ENCODE assay signal across 3 fruit fly cellular contexts in genomic region chr2L:7596862-7597261, dm6.
TF ChIP-seq lines count a peak whose summit lies in the region.

No protein-coding gene starts in this region.

TF ChIP-seq in whole organism, embryonic, 481 proteins besides CTCF, POLR2A, EP300 and RAD21 (continued from another document and continues in another):
- TF ChIP-seq stc (GFP tag; IDR thresholded peaks at IDR 0.05; lab: Robert Waterston, UW) = peak; percentile 71
- TF ChIP-seq ttk (GFP tag; IDR thresholded peaks at IDR 0.05; lab: Robert Waterston, UW) = peak; percentile 86
- TF ChIP-seq CG7987 (GFP tag; optimal IDR thresholded peaks at IDR 0.05; lab: Kevin White, UChicago) = peak; percentile 4
- peak; percentile 71 for TF ChIP-seq CG14667 (GFP tag; IDR thresholded peaks at IDR 0.05; lab: Robert Waterston, UW)
- TF ChIP-seq D19A (tag; optimal IDR thresholded peaks at IDR 0.05; lab: Kevin White, UChicago) = peak; percentile 76
- no peak for TF ChIP-seq sna (GFP tag; IDR thresholded peaks at IDR 0.05; lab: Robert Waterston, UW; ENCODE audit: partially characterized antibody)
- TF ChIP-seq en (GFP tag; optimal IDR thresholded peaks at IDR 0.05; lab: Kevin White, UChicago) = peak; percentile 77
- peak; percentile 89 for TF ChIP-seq CG2875 (GFP tag; optimal IDR thresholded peaks at IDR 0.05; lab: Kevin White, UChicago)
- no peak for TF ChIP-seq gro (GFP tag; optimal IDR thresholded peaks at IDR 0.05; lab: Kevin White, UChicago)
- peak; percentile 68 for TF ChIP-seq CG6654 (GFP tag; optimal IDR thresholded peaks at IDR 0.05; lab: Kevin White, UChicago)
- TF ChIP-seq Xbp1 (GFP tag; optimal IDR thresholded peaks at IDR 0.05; lab: Kevin White, UChicago) = peak; percentile 84
- TF ChIP-seq bowl (GFP tag; IDR thresholded peaks at IDR 0.05; lab: Robert Waterston, UW) = no peak
- TF ChIP-seq vnd (GFP tag; IDR thresholded peaks at IDR 0.05; lab: Robert Waterston, UW; ENCODE audit: partially characterized antibody) = no peak
- peak; percentile 72; the same call in 1 of the 2 replicates for TF ChIP-seq Nf-YA (GFP tag; IDR thresholded peaks at IDR 0.05; lab: Robert Waterston, UW)
- no peak for TF ChIP-seq fru (optimal IDR thresholded peaks at IDR 0.05; lab: Kevin White, UChicago)
- TF ChIP-seq btn (GFP tag; optimal IDR thresholded peaks at IDR 0.05; lab: Kevin White, UChicago) = peak; percentile 74
- TF ChIP-seq dpn (GFP tag; optimal IDR thresholded peaks at IDR 0.05; lab: Kevin White, UChicago) = peak; percentile 77 to 83
- TF ChIP-seq gem (tag; optimal IDR thresholded peaks at IDR 0.05; lab: Kevin White, UChicago) = peak; percentile 90
- TF ChIP-seq repo (GFP tag; optimal IDR thresholded peaks at IDR 0.05; lab: Kevin White, UChicago) = peak; percentile 41
- no peak for TF ChIP-seq insv (GFP tag; optimal IDR thresholded peaks at IDR 0.05; lab: Kevin White, UChicago)
- peak; percentile 62 for TF ChIP-seq Bdp1 (GFP tag; optimal IDR thresholded peaks at IDR 0.05; lab: Kevin White, UChicago)
- TF ChIP-seq CG10959 (GFP tag; IDR thresholded peaks at IDR 0.05; lab: Robert Waterston, UW) = peak; percentile 92
- peak; percentile 90 for TF ChIP-seq sqz (GFP tag; optimal IDR thresholded peaks at IDR 0.05; lab: Kevin White, UChicago)
- TF ChIP-seq CG11723 (GFP tag; optimal IDR thresholded peaks at IDR 0.05; lab: Kevin White, UChicago) = peak; percentile 64
- TF ChIP-seq sug (tag; optimal IDR thresholded peaks at IDR 0.05; lab: Kevin White, UChicago) = no peak
- peak; percentile 62 for TF ChIP-seq Mad (GFP tag; optimal IDR thresholded peaks at IDR 0.05; lab: Kevin White, UChicago)
- peak; percentile 58 for TF ChIP-seq Nf-YB (GFP tag; optimal IDR thresholded peaks at IDR 0.05; lab: Kevin White, UChicago)
- TF ChIP-seq CG2889 (GFP tag; IDR thresholded peaks at IDR 0.05; lab: Robert Waterston, UW) = no peak
- peak; percentile 87 for TF ChIP-seq Chrac-16 (GFP tag; optimal IDR thresholded peaks at IDR 0.05; lab: Kevin White, UChicago)
- no peak for TF ChIP-seq CG6175 (GFP tag; IDR thresholded peaks at IDR 0.05; lab: Robert Waterston, UW)
- peak; percentile 44 for TF ChIP-seq tx (GFP tag; optimal IDR thresholded peaks at IDR 0.05; lab: Kevin White, UChicago)
- no peak for TF ChIP-seq zen2 (GFP tag; IDR thresholded peaks at IDR 0.05; lab: Robert Waterston, UW; ENCODE audit: partially characterized antibody)
- peak; percentile 88 for TF ChIP-seq CG6813 (GFP tag; optimal IDR thresholded peaks at IDR 0.05; lab: Kevin White, UChicago)
- peak; percentile 77 for TF ChIP-seq Sox100B (GFP tag; optimal IDR thresholded peaks at IDR 0.05; lab: Kevin White, UChicago)
- TF ChIP-seq cwo (GFP tag; optimal IDR thresholded peaks at IDR 0.05; lab: Kevin White, UChicago) = no peak
- no peak for TF ChIP-seq gsb (GFP tag; IDR thresholded peaks at IDR 0.05; lab: Robert Waterston, UW)
- TF ChIP-seq Dp (GFP tag; optimal IDR thresholded peaks at IDR 0.05; lab: Kevin White, UChicago) = no peak
- peak; percentile 89 for TF ChIP-seq trem (tag; optimal IDR thresholded peaks at IDR 0.05; lab: Kevin White, UChicago)
- TF ChIP-seq Doc3 (GFP tag; IDR thresholded peaks at IDR 0.05; lab: Robert Waterston, UW; ENCODE audit: partially characterized antibody) = no peak
- peak; percentile 81 for TF ChIP-seq ranshi (GFP tag; IDR thresholded peaks at IDR 0.05; lab: Robert Waterston, UW)
- TF ChIP-seq peb (GFP tag; IDR thresholded peaks at IDR 0.05; lab: Robert Waterston, UW) = peak; percentile 83
- peak; percentile 23 for TF ChIP-seq CG6683 (GFP tag; optimal IDR thresholded peaks at IDR 0.05; lab: Kevin White, UChicago)
- peak; percentile 79 for TF ChIP-seq CG10209 (GFP tag; optimal IDR thresholded peaks at IDR 0.05; lab: Kevin White, UChicago)
- peak; percentile 51 for TF ChIP-seq CG10274 (GFP tag; optimal IDR thresholded peaks at IDR 0.05; lab: Kevin White, UChicago)

TF ChIP-seq in whole organism, prepupa, 60 proteins besides CTCF, POLR2A, EP300 and RAD21 (continued from another document):
- TF ChIP-seq dsx (GFP tag; optimal IDR thresholded peaks at IDR 0.05; lab: Kevin White, UChicago; ENCODE audit: poor library complexity, severe bottlenecking) (no peak), ss (GFP tag; optimal IDR thresholded peaks at IDR 0.05; lab: Kevin White, UChicago) (no peak), CG11294 (GFP tag; IDR thresholded peaks at IDR 0.05; lab: Robert Waterston, UW) (no peak), acj6 (GFP tag; optimal IDR thresholded peaks at IDR 0.05; lab: Kevin White, UChicago) (peak; percentile 81), topi (GFP tag; optimal IDR thresholded peaks at IDR 0.05; lab: Kevin White, UChicago) (peak; percentile 82), eg (GFP tag; IDR thresholded peaks at IDR 0.05; lab: Robert Waterston, UW) (peak; percentile 76), Hr38 (GFP tag; optimal IDR thresholded peaks at IDR 0.05; lab: Kevin White, UChicago) (no peak), Hr4 (GFP tag; optimal IDR thresholded peaks at IDR 0.05; lab: Kevin White, UChicago) (peak; percentile 73), CG6276 (GFP tag; optimal IDR thresholded peaks at IDR 0.05; lab: Kevin White, UChicago) (peak; percentile 57), CG11902 (GFP tag; optimal IDR thresholded peaks at IDR 0.05; lab: Kevin White, UChicago) (peak; percentile 66), CG16779 (tag; optimal IDR thresholded peaks at IDR 0.05; lab: Kevin White, UChicago) (peak; percentile 11), vri (GFP tag; optimal IDR thresholded peaks at IDR 0.05; lab: Kevin White, UChicago) (peak; percentile 2), CG4318 (GFP tag; optimal IDR thresholded peaks at IDR 0.05; lab: Kevin White, UChicago) (peak; percentile 35), CG10631 (GFP tag; optimal IDR thresholded peaks at IDR 0.05; lab: Kevin White, UChicago) (peak; percentile 66), Sox15 (GFP tag; optimal IDR thresholded peaks at IDR 0.05; lab: Kevin White, UChicago) (peak; percentile 55), Sox102F (GFP tag; optimal IDR thresholded peaks at IDR 0.05; lab: Kevin White, UChicago) (peak; percentile 76), fkh (GFP tag; optimal IDR thresholded peaks at IDR 0.05; lab: Kevin White, UChicago) (peak; percentile 38), CG6792 (GFP tag; optimal IDR thresholded peaks at IDR 0.05; lab: Kevin White, UChicago) (peak; percentile 81), OdsH (GFP tag; optimal IDR thresholded peaks at IDR 0.05; lab: Kevin White, UChicago) (peak; percentile 72), Blimp-1 (GFP tag; optimal IDR thresholded peaks at IDR 0.05; lab: Kevin White, UChicago) (peak; percentile 10), Smox (GFP tag; optimal IDR thresholded peaks at IDR 0.05; lab: Kevin White, UChicago) (peak; percentile 76), CG3032 (tag; optimal IDR thresholded peaks at IDR 0.05; lab: Kevin White, UChicago) (peak; percentile 44), Eip93F (GFP tag; optimal IDR thresholded peaks at IDR 0.05; lab: Kevin White, UChicago) (peak; percentile 6), svp (GFP tag; lab: Kevin White, UChicago) (peak; percentile 84), CG6163 (GFP tag; IDR thresholded peaks at IDR 0.05; lab: Robert Waterston, UW) (peak; percentile 80), CG1621 (tag; optimal IDR thresholded peaks at IDR 0.05; lab: Kevin White, UChicago) (peak; percentile 17), lz (GFP tag; optimal IDR thresholded peaks at IDR 0.05; lab: Kevin White, UChicago) (peak; percentile 67), Met (GFP tag; optimal IDR thresholded peaks at IDR 0.05; lab: Kevin White, UChicago) (peak; percentile 74), Eip75B (GFP tag; optimal IDR thresholded peaks at IDR 0.05; lab: Kevin White, UChicago) (peak; percentile 69), Lpt (GFP tag; optimal IDR thresholded peaks at IDR 0.05; lab: Kevin White, UChicago) (peak; percentile 54), CG8319 (GFP tag; optimal IDR thresholded peaks at IDR 0.05; lab: Kevin White, UChicago) (peak; percentile 65), CG6808 (GFP tag; optimal IDR thresholded peaks at IDR 0.05; lab: Kevin White, UChicago) (peak; percentile 39), net (GFP tag; optimal IDR thresholded peaks at IDR 0.05; lab: Kevin White, UChicago) (peak; percentile 41), esn (GFP tag; optimal IDR thresholded peaks at IDR 0.05; lab: Kevin White, UChicago) (peak; percentile 76), pdm3 (GFP tag; optimal IDR thresholded peaks at IDR 0.05; lab: Kevin White, UChicago) (peak; percentile 78), Sox14 (GFP tag; optimal IDR thresholded peaks at IDR 0.05; lab: Kevin White, UChicago) (peak; percentile 61), CG3919 (GFP tag; optimal IDR thresholded peaks at IDR 0.05; lab: Kevin White, UChicago) (peak; percentile 79)

TF ChIP-seq in whole organism, wandering third instar larva, 38 proteins besides CTCF, POLR2A, EP300 and RAD21 (continued from another document):
- TF ChIP-seq br (GFP tag; optimal IDR thresholded peaks at IDR 0.05; lab: Kevin White, UChicago) (no peak), Hnf4 (GFP tag; optimal IDR thresholded peaks at IDR 0.05; lab: Kevin White, UChicago) (peak; percentile 9), GATAd (GFP tag; optimal IDR thresholded peaks at IDR 0.05; lab: Kevin White, UChicago) (no peak), dsf (GFP tag; optimal IDR thresholded peaks at IDR 0.05; lab: Kevin White, UChicago; ENCODE audit: borderline replicate concordance) (no peak), dmrt93B (GFP tag; optimal IDR thresholded peaks at IDR 0.05; lab: Kevin White, UChicago) (no peak), Jra (GFP tag; optimal IDR thresholded peaks at IDR 0.05; lab: Kevin White, UChicago) (no peak), Vsx2 (GFP tag; optimal IDR thresholded peaks at IDR 0.05; lab: Kevin White, UChicago; ENCODE audit: partially characterized antibody) (no peak)
